Worm (Caenorhabditis elegans) whole organism, early embryonic: ENCODE results near the gene ttr-25.

Source experiments
- B0310.2 ChIP-seq: sonication (generic microtip); optimal IDR thresholded peaks from 2 replicates; lab custom pipeline; 2016; ENCODE audit warnings: mild to moderate bottlenecking, missing genetic modification characterization, missing compliant biosample characterization
- F13C5.2 ChIP-seq: sonication (generic microtip); optimal IDR thresholded peaks from 2 replicates; lab custom pipeline; 2017; ENCODE audit warnings: mild to moderate bottlenecking, missing genetic modification characterization, inconsistent platforms, missing compliant biosample characterization
- aly-1 ChIP-seq: sonication (generic microtip); optimal IDR thresholded peaks from 2 replicates; lab custom pipeline; 2016; ENCODE audit warnings: missing genetic modification characterization, missing compliant biosample characterization
- ama-1 ChIP-seq: fragments of 150-350 bp; optimal IDR thresholded peaks from 2 replicates; lab custom pipeline; 2014
- ceh-13 ChIP-seq: fragments of 200-800 bp; sonication (Bioruptor generic); optimal IDR thresholded peaks from 2 replicates; lab custom pipeline; 2018; ENCODE audit warnings: mild to moderate bottlenecking, missing genetic modification characterization, missing compliant biosample characterization
- ceh-36 ChIP-seq: sonication (generic microtip); optimal IDR thresholded peaks from 2 replicates; lab custom pipeline; 2016; ENCODE audit warnings: missing genetic modification characterization, inconsistent platforms, missing compliant biosample characterization
- ets-7 ChIP-seq: sonication (generic microtip); optimal IDR thresholded peaks from 2 replicates; lab custom pipeline; 2016; ENCODE audit warnings: missing genotype, missing genetic modification characterization, missing compliant biosample characterization
- flt-1 ChIP-seq: fragments of 200-800 bp; sonication (Bioruptor generic); IDR thresholded peaks from 2 replicates; pipeline ENCODE4 v1.3.6; 2022; ENCODE audit warnings: missing genetic modification characterization, missing compliant biosample characterization
- hmbx-1 ChIP-seq: sonication (generic microtip); optimal IDR thresholded peaks from 2 replicates; lab custom pipeline; 2016; ENCODE audit warnings: mild to moderate bottlenecking, missing genetic modification characterization, missing compliant biosample characterization
- hmg-4 ChIP-seq: fragments of 200-800 bp; sonication (Bioruptor generic); optimal IDR thresholded peaks from 2 replicates; lab custom pipeline; 2018; ENCODE audit warnings: mild to moderate bottlenecking, missing genetic modification characterization, missing compliant biosample characterization
- hnd-1 ChIP-seq: sonication (generic microtip); optimal IDR thresholded peaks from 2 replicates; lab custom pipeline; 2016; ENCODE audit warnings: missing genetic modification characterization, missing compliant biosample characterization
- pes-1 ChIP-seq: fragments of 200-800 bp; sonication (Bioruptor generic); IDR thresholded peaks from 2 replicates; pipeline ENCODE4 v1.3.6; 2022; ENCODE audit warnings: missing genetic modification reagents, missing genetic modification characterization, missing compliant biosample characterization
- scrt-1 ChIP-seq: fragments of 200-800 bp; sonication (Bioruptor generic); IDR thresholded peaks from 2 replicates; pipeline ENCODE4 v1.3.6; 2022; ENCODE audit warnings: missing genetic modification characterization, missing compliant biosample characterization
- sea-1 ChIP-seq: fragments of 200-800 bp; sonication (Bioruptor generic); conservative IDR thresholded peaks from 2 replicates; pipeline ENCODE4 v1.3.6; 2022; ENCODE audit warnings: missing genetic modification characterization, missing compliant biosample characterization
- tbx-11 ChIP-seq: fragments of 200-800 bp; sonication (Bioruptor generic); IDR thresholded peaks from 2 replicates; pipeline ENCODE4 v1.3.6; 2022; ENCODE audit warnings: missing genetic modification characterization, missing compliant biosample characterization
- tbx-37 ChIP-seq: fragments of 200-800 bp; sonication (Bioruptor generic); conservative IDR thresholded peaks from 2 replicates; pipeline ENCODE4 v1.3.6; 2022; ENCODE audit warnings: missing genetic modification reagents, missing genetic modification characterization, missing compliant biosample characterization
- tra-4 ChIP-seq: sonication (generic microtip); optimal IDR thresholded peaks from 2 replicates; lab custom pipeline; 2017; ENCODE audit warnings: missing genetic modification characterization, missing compliant biosample characterization

ttr-25 gene

DNA sequence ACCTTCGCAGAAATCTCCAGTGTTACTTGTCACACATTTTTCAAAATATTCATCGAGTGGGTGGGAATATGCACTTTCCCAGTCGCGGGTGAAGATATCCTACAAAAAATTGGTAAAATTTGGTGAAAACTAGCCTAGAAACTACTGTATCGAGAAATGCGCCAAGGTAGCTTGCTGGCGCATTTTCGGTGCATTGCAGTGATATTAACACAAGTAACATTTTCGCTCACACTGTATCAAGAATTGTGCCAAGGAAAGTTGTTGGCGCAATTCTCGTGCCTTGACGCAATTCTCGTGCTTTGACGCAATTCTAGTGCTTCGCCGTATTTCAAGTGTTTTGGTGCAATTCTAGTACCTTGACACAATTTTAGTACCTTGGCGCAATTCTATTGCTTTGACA lies 16.7 kb downstream of the ttr-25 start:
- no peak for TF ChIP-seq pes-1
- no peak for TF ChIP-seq B0310.2 (tag; lab: Kevin White, UChicago)
- TF ChIP-seq sea-1 (GFP tag; lab: Robert Waterston, UW), result no peak
- TF ChIP-seq hmg-4 (GFP tag; lab: Kevin White, UChicago), result no peak
- no peak for TF ChIP-seq scrt-1 (GFP tag; lab: Robert Waterston, UW)
- no peak for TF ChIP-seq ets-7 (tag; lab: Kevin White, UChicago)
- no peak for TF ChIP-seq tra-4 (tag; lab: Kevin White, UChicago)
- TF ChIP-seq F13C5.2 (tag; lab: Kevin White, UChicago), result no peak
- TF ChIP-seq aly-1, result no peak
- TF ChIP-seq ceh-13 (GFP tag; lab: Kevin White, UChicago), result no peak
- no peak for TF ChIP-seq hmbx-1 (tag; lab: Kevin White, UChicago)
- TF ChIP-seq tbx-11 (GFP tag; lab: Robert Waterston, UW), result no peak
- no peak for TF ChIP-seq flt-1 (GFP tag; lab: Robert Waterston, UW)
- TF ChIP-seq tbx-37 (GFP tag; lab: Robert Waterston, UW), result no peak
- no peak for TF ChIP-seq ceh-36 (tag; lab: Kevin White, UChicago)
- TF ChIP-seq ama-1 (lab: Kevin White, UChicago), result no peak
- TF ChIP-seq hnd-1 (tag; lab: Kevin White, UChicago), result no peak

DNA sequence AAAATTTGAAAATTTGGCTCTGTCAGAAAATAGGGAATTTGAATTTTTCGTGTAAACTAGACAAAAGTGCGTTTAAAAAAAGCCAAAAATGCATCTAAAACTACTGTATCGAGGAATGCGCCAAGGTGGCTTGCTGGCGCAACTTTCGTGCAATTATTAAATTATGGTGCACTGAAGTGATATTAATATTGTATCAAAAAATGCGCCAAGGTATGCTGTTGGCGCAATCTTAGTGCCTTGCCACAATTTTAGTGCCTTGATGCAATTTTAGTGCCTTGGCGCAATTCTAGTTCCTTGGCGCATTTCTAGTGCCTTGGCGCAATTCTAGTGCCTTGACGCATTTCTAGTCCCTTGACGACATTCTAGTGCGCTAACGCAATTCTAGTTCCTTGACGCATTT lies 18.6 kb downstream of the ttr-25 start:
- no peak for TF ChIP-seq F13C5.2 (tag; lab: Kevin White, UChicago)
- TF ChIP-seq pes-1, result no peak
- no peak for TF ChIP-seq aly-1
- no peak for TF ChIP-seq hmbx-1 (tag; lab: Kevin White, UChicago)

DNA sequence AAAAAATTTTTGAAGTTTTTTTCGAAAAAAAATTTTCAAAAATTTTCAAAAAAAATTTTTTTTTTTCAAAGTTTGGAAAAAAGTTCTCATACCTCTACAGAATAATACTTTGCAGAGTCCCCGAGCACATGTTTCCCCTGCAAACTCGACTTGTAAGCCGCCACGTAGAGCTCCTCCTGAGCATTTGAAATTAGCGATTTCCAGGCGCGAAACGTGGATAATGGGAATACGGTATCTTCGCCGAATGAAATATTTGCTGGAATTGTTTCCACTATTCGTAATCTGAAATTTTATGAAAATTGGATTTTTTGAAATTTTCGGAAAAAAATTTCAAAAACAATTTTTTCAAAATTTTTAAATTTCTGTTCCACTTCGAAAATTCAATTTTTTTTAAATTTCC lies 19.6 kb downstream of the ttr-25 start:
- TF ChIP-seq tbx-11 (GFP tag; lab: Robert Waterston, UW), result no peak

DNA sequence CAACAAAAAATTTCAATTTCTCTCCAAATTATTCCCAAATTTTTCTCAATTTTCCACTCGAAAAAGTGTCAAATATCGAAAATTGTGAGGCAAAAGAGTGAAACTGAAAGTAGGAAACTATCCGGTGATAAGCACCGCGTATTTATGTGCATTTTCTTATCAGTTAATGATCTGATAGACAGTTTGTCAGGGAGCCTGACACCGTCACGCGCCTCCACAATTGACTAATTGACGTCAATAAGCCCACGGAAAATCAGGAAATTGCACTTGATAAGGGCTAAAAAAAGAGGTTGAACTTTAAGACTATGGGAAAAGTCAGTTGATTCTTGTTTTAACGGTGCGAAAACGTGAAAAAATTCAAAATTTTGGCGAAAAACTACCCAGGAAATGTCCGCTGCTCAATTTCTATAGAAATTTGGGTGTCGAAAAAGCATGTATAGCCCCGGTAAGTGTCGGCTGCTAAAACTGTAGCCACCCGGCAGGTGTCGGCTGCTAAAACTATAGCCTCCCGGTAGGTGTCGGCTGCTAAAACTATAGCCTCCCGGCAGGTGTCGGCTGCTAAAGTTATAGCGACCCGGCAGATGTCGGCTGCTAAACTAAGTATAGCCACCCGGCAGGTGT lies 21.1 kb downstream of the ttr-25 start:
- no peak for TF ChIP-seq ets-7 (tag; lab: Kevin White, UChicago)
- TF ChIP-seq scrt-1 (GFP tag; lab: Robert Waterston, UW), result no peak
- no peak for TF ChIP-seq pes-1
- no peak for TF ChIP-seq tbx-11 (GFP tag; lab: Robert Waterston, UW)
- no peak for TF ChIP-seq tbx-37 (GFP tag; lab: Robert Waterston, UW)
- no peak for TF ChIP-seq F13C5.2 (tag; lab: Kevin White, UChicago)
- no peak for TF ChIP-seq aly-1
- TF ChIP-seq sea-1 (GFP tag; lab: Robert Waterston, UW), result no peak
- no peak for TF ChIP-seq B0310.2 (tag; lab: Kevin White, UChicago)
- no peak for TF ChIP-seq tra-4 (tag; lab: Kevin White, UChicago)
- TF ChIP-seq ama-1 (lab: Kevin White, UChicago), result no peak
- no peak for TF ChIP-seq hmg-4 (GFP tag; lab: Kevin White, UChicago)

DNA sequence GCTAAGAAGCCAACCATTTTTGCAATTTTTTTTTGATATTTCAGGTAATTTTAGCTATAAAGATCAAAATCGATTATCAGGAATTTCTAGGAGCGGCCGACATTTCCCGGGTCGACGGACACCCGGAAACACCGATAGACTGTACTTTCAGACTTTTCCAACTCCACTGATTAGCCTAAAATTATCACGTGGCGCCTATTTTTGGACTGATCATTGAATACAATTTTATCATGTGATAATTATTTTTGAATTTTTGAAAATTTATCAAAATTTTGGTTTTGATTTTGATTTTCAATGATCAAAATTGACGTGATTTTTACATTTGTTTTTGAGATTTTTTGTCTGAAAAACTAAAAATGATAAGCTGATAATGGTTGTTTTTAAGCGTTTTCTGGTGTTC lies 21.8 kb downstream of the ttr-25 start:
- TF ChIP-seq pes-1, result no peak
- TF ChIP-seq scrt-1 (GFP tag; lab: Robert Waterston, UW), result no peak
- TF ChIP-seq hnd-1 (tag; lab: Kevin White, UChicago), result no peak
- TF ChIP-seq flt-1 (GFP tag; lab: Robert Waterston, UW), result no peak
- no peak for TF ChIP-seq hmbx-1 (tag; lab: Kevin White, UChicago)
- no peak for TF ChIP-seq aly-1
- TF ChIP-seq ceh-36 (tag; lab: Kevin White, UChicago), result no peak
- TF ChIP-seq tbx-11 (GFP tag; lab: Robert Waterston, UW), result no peak
- no peak for TF ChIP-seq hmg-4 (GFP tag; lab: Kevin White, UChicago)
- no peak for TF ChIP-seq sea-1 (GFP tag; lab: Robert Waterston, UW)
- no peak for TF ChIP-seq ceh-13 (GFP tag; lab: Kevin White, UChicago)

DNA sequence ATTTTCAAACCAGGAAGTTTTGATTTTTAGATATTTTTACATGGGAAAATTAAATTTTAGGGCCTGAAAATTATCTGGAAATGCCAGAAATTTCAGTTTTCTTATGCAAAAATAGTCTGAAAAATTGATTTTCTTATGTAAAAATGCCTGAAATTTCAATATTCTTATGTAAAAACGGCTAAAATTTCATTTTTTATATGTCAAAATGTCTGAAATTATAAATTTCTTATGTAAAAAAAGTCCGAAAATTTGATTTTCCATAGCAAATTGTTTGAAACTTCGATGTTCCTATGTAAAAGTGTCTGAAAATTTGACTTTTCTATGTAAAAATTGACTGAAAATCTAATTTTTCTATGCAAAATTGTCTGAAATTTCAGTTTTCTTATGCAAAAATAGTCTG lies 23.2 kb downstream of the ttr-25 start, which contains the start of gene Y51A2D.13:
TSS of gene Y51A2D.13 (minus strand) at position 101 of the 400 bp plus-strand sequence.
- TF ChIP-seq aly-1 (no peak), sea-1 (GFP tag; lab: Robert Waterston, UW) (no peak), ets-7 (tag; lab: Kevin White, UChicago) (no peak), tbx-11 (GFP tag; lab: Robert Waterston, UW) (no peak), hmg-4 (GFP tag; lab: Kevin White, UChicago) (no peak), ceh-13 (GFP tag; lab: Kevin White, UChicago) (no peak), pes-1 (no peak), hnd-1 (tag; lab: Kevin White, UChicago) (no peak)

DNA sequence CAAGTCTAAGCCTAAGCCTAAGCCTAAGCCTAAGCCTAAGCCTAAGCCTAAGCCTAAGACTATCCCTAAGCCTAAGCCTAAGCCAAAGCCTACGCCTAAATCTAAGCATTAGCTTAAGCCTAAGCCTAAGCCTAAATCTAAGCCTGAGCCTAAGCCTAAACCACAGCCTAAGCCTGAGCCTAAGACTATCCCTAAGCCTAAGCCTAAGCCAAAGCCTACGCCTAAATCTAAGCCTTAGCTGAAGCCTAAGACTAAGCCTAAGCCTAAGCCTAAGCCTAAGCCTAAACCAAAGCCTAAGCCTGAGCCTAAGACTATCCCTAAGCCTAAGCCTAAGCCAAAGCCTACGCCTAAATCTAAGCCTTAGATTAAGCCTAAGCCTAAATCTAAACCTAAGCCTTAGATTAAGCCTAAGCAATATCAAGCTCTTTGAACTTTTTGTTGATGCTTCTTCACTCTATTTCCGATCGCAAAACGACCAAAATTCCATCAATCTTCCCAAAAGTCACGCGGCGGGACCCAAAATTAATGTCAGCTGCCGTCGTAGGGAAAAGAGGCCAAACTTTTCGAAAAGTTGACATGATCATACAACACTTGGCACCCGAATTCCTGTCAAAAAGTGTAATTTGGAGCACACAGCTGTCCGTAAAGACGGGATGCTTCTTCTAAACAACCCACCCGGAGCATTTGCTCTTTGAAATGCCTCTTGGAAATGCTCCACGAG lies 25.0 kb downstream of the ttr-25 start:
- TF ChIP-seq ama-1 (lab: Kevin White, UChicago) (no peak), flt-1 (GFP tag; lab: Robert Waterston, UW) (no peak), ceh-36 (tag; lab: Kevin White, UChicago) (peak; percentile 84), tbx-37 (GFP tag; lab: Robert Waterston, UW) (no peak), sea-1 (GFP tag; lab: Robert Waterston, UW) (no peak)

DNA sequence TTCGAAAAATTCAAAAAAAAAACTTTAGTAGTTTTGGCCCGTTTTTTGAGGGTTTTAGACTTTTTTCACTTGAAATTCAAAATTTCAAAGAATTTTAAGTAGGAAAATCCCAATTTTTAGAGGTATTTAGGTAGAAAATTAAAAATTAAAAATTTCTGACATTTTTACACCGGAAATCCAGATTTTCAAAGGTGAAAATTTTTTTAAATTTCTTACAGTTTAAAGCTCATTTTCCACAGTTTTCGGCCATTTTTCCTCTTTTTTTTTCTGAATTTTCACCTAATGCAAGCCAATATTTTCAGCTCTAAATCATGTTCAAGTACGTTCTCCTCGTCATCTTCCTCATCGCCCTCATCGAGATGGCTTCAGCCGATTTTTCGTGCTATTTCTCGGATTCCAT lies 25.8 kb downstream of the ttr-25 start, which contains the start of gene txt-14:
TSS of gene txt-14 (plus strand) at position 301 of the 400 bp plus-strand sequence.
- TF ChIP-seq B0310.2 (tag; lab: Kevin White, UChicago) (no peak), ceh-36 (tag; lab: Kevin White, UChicago) (no peak), tra-4 (tag; lab: Kevin White, UChicago) (no peak), flt-1 (GFP tag; lab: Robert Waterston, UW) (no peak), ceh-13 (GFP tag; lab: Kevin White, UChicago) (no peak), ama-1 (lab: Kevin White, UChicago) (no peak), scrt-1 (GFP tag; lab: Robert Waterston, UW) (no peak)
